Fruit fly (Drosophila melanogaster): ENCODE data around the gene CG6012.

Gene CG6012

DNA sequence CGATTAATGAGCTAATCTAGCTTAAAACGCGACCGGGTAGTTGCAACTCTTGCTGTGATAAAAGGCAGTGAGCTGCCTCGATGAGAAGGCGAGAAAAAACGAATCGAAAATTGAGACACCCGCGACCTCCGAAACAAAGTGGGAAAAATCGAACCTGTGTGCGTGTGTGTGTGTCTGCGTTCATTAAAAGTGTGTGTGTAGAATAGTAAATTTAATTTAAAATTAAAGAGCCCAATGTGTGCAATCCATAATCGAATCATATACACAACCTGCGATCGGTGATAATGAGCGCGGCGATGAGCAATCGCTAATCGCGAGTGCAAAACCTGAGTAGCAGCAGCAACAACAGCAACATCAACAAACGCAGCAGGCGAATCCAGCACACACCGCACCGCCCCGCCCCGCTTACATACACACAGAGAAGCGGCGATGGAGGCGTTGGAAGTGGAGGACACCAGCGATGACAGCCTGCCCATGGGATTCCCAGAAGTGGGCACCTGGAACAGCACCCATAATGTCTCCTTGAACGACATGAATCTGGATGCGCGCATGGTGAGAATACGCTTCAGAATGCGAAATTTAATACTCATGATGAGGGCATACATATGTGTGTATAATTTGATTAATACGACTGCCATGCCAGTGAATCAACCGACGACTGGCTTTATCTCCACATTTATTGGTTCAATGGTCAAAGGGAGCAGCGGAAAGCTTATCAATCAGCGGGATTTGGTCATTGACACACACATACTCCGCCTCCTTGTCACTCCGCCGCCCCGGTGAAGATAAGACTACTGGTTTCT is 27.5 kb upstream of the CG6012 start:
- TF ChIP-seq CG7045 (GFP tag; optimal IDR thresholded peaks at IDR 0.05) (no peak), CG33017 (tag; optimal IDR thresholded peaks at IDR 0.05) (no peak), CG12768 (GFP tag; optimal IDR thresholded peaks at IDR 0.05) (no peak), cic (GFP tag; optimal IDR thresholded peaks at IDR 0.05) (peak; percentile 90), kay (GFP tag; ENCODE audit: borderline replicate concordance) (peak; percentile 24), Hr96 (GFP tag; optimal IDR thresholded peaks at IDR 0.05) (no peak), toe (GFP tag; optimal IDR thresholded peaks at IDR 0.05) (no peak), Clk (GFP tag; optimal IDR thresholded peaks at IDR 0.05) (no peak), Crg-1 (GFP tag; optimal IDR thresholded peaks at IDR 0.05) (no peak), tj (GFP tag; optimal IDR thresholded peaks at IDR 0.05) (peak; percentile 15), CG7101 (tag; optimal IDR thresholded peaks at IDR 0.05) (no peak), CG5204 (GFP tag; optimal IDR thresholded peaks at IDR 0.05) (no peak), CG1620 (GFP tag; optimal IDR thresholded peaks at IDR 0.05) (no peak), cnc (optimal IDR thresholded peaks at IDR 0.05) (peak in 1 of 2 experiments; percentile 56), Mnt (GFP tag; optimal IDR thresholded peaks at IDR 0.05) (peak; percentile 45), CG11617 (GFP tag; optimal IDR thresholded peaks at IDR 0.05) (no peak), pad (GFP tag; optimal IDR thresholded peaks at IDR 0.05) (no peak), bab1 (GFP tag; optimal IDR thresholded peaks at IDR 0.05) (no peak), ovo (GFP tag; optimal IDR thresholded peaks at IDR 0.05) (no peak), CG14711 (tag; optimal IDR thresholded peaks at IDR 0.05) (no peak)

DNA sequence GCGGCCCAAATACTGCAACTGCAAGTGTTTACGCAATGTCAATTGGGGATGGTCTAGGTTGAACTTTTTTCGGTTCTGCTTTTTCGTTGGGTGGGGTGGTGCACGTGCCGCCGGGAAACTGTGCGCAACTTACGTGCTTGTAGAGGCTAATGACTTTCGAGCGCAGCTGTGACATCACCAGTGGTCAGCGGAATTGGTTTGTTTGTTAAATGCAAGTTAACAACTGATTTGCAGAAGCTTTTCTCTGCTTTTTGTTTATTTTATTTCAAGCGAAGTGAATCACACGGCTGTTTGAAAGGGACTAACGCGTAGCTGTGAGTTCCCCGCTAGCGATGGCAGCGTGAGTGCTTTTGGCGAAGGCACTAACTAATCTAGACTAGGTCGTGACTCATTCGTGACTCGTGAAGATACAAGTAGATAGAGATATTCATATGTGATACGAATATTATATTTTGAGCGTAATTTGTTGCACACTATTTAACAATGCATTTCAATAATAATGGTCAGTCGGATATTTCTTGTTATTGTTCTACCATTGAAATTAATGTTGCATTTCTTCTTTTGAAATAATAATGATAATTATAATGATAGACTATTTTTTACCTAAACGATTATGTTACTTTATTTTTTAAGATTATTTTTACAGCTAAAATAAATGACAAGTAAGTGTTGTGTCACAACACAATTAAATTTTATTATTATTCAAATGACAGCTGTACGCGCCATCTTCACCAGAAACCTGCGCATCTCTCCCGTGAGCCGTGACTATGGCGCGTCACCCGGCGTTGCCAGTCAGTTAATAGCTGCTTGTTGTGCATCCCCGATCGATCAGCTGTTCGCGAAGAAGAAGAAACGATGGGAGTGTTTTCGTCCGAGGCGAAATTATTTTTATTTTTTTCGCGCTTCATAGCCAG is 26.6 kb upstream of the CG6012 start, which contains the start of the genes osi and tweek:
Gene osi (minus strand): TSS at position 307 of the 914 bp plus-strand sequence.
Gene tweek (plus strand): TSS at position 831 of the 914 bp plus-strand sequence.
- TF ChIP-seq Crg-1 (GFP tag; optimal IDR thresholded peaks at IDR 0.05) (no peak), bab1 (GFP tag; optimal IDR thresholded peaks at IDR 0.05) (peak; percentile 8), cic (GFP tag; optimal IDR thresholded peaks at IDR 0.05) (no peak), tj (GFP tag; optimal IDR thresholded peaks at IDR 0.05) (peak; percentile 1), CG7101 (tag; optimal IDR thresholded peaks at IDR 0.05) (peak; percentile 51), CG1620 (GFP tag; optimal IDR thresholded peaks at IDR 0.05) (peak; percentile 58), kay (GFP tag; ENCODE audit: borderline replicate concordance) (peak; percentile 99), Mnt (GFP tag; optimal IDR thresholded peaks at IDR 0.05) (peak; percentile 78), CG11617 (GFP tag; optimal IDR thresholded peaks at IDR 0.05) (peak; percentile 43), CG12768 (GFP tag; optimal IDR thresholded peaks at IDR 0.05) (peak; percentile 8), toe (GFP tag; optimal IDR thresholded peaks at IDR 0.05) (peak; percentile 75), CG5204 (GFP tag; optimal IDR thresholded peaks at IDR 0.05) (peak; percentile 82), Hr96 (GFP tag; optimal IDR thresholded peaks at IDR 0.05) (peak; percentile 56), CG7045 (GFP tag; optimal IDR thresholded peaks at IDR 0.05) (peak; percentile 11), cnc (optimal IDR thresholded peaks at IDR 0.05) (no peak), CG33017 (tag; optimal IDR thresholded peaks at IDR 0.05) (peak; percentile 42), CG14711 (tag; optimal IDR thresholded peaks at IDR 0.05) (no peak), ovo (GFP tag; optimal IDR thresholded peaks at IDR 0.05) (no peak), pad (GFP tag; optimal IDR thresholded peaks at IDR 0.05) (peak; percentile 68)

DNA sequence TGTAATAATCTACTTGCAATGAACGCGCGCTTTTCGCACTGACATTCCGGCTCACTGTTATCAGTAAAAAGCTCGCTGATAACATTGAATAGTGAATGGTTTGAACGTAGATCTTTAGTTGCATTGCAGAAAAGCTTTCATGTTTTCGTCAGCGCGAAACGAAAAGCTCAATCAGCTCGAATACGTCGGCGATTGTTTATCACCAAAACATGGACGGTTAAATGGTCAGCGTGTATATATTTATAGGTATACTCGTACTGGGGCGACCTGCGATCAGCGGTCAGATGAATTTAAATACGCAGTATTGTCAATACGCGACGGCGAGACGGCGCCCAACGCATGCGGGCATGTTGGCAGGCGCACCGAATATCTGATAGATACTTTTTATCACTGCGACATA is 25.2 kb upstream of the CG6012 start:
- TF ChIP-seq CG11617 (GFP tag; optimal IDR thresholded peaks at IDR 0.05) (peak; percentile 46), cic (GFP tag; optimal IDR thresholded peaks at IDR 0.05) (peak; percentile 98), cnc (optimal IDR thresholded peaks at IDR 0.05) (no peak), CG14711 (tag; optimal IDR thresholded peaks at IDR 0.05) (no peak), CG12768 (GFP tag; optimal IDR thresholded peaks at IDR 0.05) (peak; percentile 49), CG33017 (tag; optimal IDR thresholded peaks at IDR 0.05) (peak; percentile 36), kay (GFP tag; ENCODE audit: borderline replicate concordance) (peak; percentile 84), tj (GFP tag; optimal IDR thresholded peaks at IDR 0.05) (peak; percentile 24), Mnt (GFP tag; optimal IDR thresholded peaks at IDR 0.05) (peak; percentile 59), Crg-1 (GFP tag; optimal IDR thresholded peaks at IDR 0.05) (no peak), CG7101 (tag; optimal IDR thresholded peaks at IDR 0.05) (no peak)

DNA sequence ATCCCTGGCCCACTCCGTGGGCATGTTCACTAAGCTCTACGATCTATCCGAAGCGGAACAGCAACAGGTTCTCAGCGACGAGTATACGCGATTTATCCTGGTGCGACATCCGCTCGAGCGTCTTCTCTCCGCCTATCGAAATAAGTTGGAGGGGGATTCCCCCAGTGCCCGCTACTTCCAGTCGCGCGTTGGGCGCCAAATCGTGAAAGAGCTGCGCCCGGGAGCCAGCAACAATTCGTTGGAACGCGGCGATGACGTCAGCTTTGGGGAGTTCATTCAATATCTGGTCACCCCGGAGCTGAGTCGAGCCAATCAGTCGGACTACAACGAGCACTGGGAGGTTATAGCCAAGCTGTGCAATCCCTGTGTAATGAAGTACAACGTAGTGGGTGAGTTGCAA is 24.1 kb upstream of the CG6012 start:
- TF ChIP-seq Mnt (GFP tag; optimal IDR thresholded peaks at IDR 0.05) (no peak), bab1 (GFP tag; optimal IDR thresholded peaks at IDR 0.05) (no peak), kay (GFP tag; ENCODE audit: borderline replicate concordance) (no peak), CG33017 (tag; optimal IDR thresholded peaks at IDR 0.05) (no peak), Clk (GFP tag; optimal IDR thresholded peaks at IDR 0.05) (no peak), CG11617 (GFP tag; optimal IDR thresholded peaks at IDR 0.05) (no peak), Hr96 (GFP tag; optimal IDR thresholded peaks at IDR 0.05) (no peak), toe (GFP tag; optimal IDR thresholded peaks at IDR 0.05) (no peak), pad (GFP tag; optimal IDR thresholded peaks at IDR 0.05) (no peak), Crg-1 (GFP tag; optimal IDR thresholded peaks at IDR 0.05) (no peak), CG14711 (tag; optimal IDR thresholded peaks at IDR 0.05) (no peak), cnc (optimal IDR thresholded peaks at IDR 0.05) (no peak)

DNA sequence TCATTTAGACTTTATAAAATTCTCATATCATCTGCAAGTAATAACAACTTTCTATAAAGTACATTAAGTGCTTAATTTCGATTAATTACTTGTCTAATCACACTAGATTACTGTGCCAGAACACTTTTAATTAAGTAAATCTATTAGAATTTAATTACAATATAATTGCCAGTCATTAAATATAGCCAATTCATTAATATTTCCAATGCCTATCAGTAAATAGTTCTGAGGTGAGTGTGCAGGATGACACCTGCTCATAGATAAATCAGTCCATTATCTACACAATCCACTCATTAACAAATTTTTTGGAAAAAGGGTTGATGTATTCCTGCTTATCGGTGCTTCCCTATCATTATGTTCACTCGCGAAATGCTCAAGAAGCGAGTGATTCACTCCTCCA is 23.4 kb upstream of the CG6012 start:
- TF ChIP-seq kay (GFP tag; ENCODE audit: borderline replicate concordance) (peak; percentile 57), bab1 (GFP tag; optimal IDR thresholded peaks at IDR 0.05) (no peak)

Measured in whole organism, adult.